Fruit fly (Drosophila melanogaster): ENCODE data around the gene CG11601.

Gene CG11601

dm6 chr2L:294452-295362 is 11.6 kb upstream of the CG11601 start, which contains the start of the genes U2af38 and Stip1 (continued):
- TF ChIP-seq Myb (GFP tag; optimal IDR thresholded peaks at IDR 0.05): peak; percentile 6

- TF ChIP-seq CTCF (GFP tag; optimal IDR thresholded peaks at IDR 0.05) (peak; percentile 44), E2f2 (GFP tag; IDR thresholded peaks at IDR 0.05) (peak; percentile 91), Pdp1 (GFP tag; optimal IDR thresholded peaks at IDR 0.05) (peak in 1 of 2 experiments; percentile 97), CG8478 (optimal IDR thresholded peaks at IDR 0.05) (no peak), CG15514 (GFP tag; optimal IDR thresholded peaks at IDR 0.05) (peak; percentile 63), Sry-δ (GFP tag; optimal IDR thresholded peaks at IDR 0.05) (peak; percentile 7), bbx (GFP tag; IDR thresholded peaks at IDR 0.05; ENCODE audit: partially characterized antibody) (0 out of 2 replicates have a peak, but pooled peaks have one; percentile 38), jing (GFP tag; optimal IDR thresholded peaks at IDR 0.05) (no peak), CG1603 (tag; optimal IDR thresholded peaks at IDR 0.05) (peak; percentile 45), Dll (GFP tag; IDR thresholded peaks at IDR 0.05; ENCODE audit: partially characterized antibody) (peak; percentile 53; the same call in 1 of the 4 replicates), Kr (GFP tag; optimal IDR thresholded peaks at IDR 0.05) (no peak), nerfin-1 (tag; optimal IDR thresholded peaks at IDR 0.05) (no peak), sd (tag; optimal IDR thresholded peaks at IDR 0.05) (no peak), CG10979 (tag; optimal IDR thresholded peaks at IDR 0.05) (no peak), CG9817 (tag; optimal IDR thresholded peaks at IDR 0.05) (no peak), Sox102F (GFP tag; optimal IDR thresholded peaks at IDR 0.05) (no peak), bigmax (GFP tag; optimal IDR thresholded peaks at IDR 0.05) (peak; percentile 94), Rx (GFP tag; IDR thresholded peaks at IDR 0.05) (no peak), CG4328 (GFP tag; optimal IDR thresholded peaks at IDR 0.05) (no peak), CG2116 (GFP tag; optimal IDR thresholded peaks at IDR 0.05) (peak; percentile 32), pzg (GFP tag; optimal IDR thresholded peaks at IDR 0.05) (peak; percentile 63), CG9797 (GFP tag; optimal IDR thresholded peaks at IDR 0.05) (peak; percentile 62), CG6272 (GFP tag; IDR thresholded peaks at IDR 0.05) (no peak), Myb (GFP tag; optimal IDR thresholded peaks at IDR 0.05) (peak; percentile 13), oc (tag; optimal IDR thresholded peaks at IDR 0.05) (no peak), CG2120 (GFP tag; optimal IDR thresholded peaks at IDR 0.05) (no peak), MESR4 (GFP tag; optimal IDR thresholded peaks at IDR 0.05) (peak; percentile 41), CG7963 (GFP tag; IDR thresholded peaks at IDR 0.05; ENCODE audit: partially characterized antibody) (no peak), Med (GFP tag) (peak; percentile 66), gfzf (GFP tag; optimal IDR thresholded peaks at IDR 0.05) (peak; percentile 76), BEAF-32 (GFP tag; optimal IDR thresholded peaks at IDR 0.05) (peak; percentile 10), CG1792 (GFP tag; optimal IDR thresholded peaks at IDR 0.05) (no peak), crp (GFP tag; optimal IDR thresholded peaks at IDR 0.05) (peak in 1 of 2 experiments; percentile 82), Dp (GFP tag; optimal IDR thresholded peaks at IDR 0.05) (peak; percentile 90), CG34422 (GFP tag; IDR thresholded peaks at IDR 0.05) (peak; percentile 65; the same call in 1 of the 3 replicates), Neu2 (GFP tag; optimal IDR thresholded peaks at IDR 0.05; ENCODE audit: borderline replicate concordance) (no peak), CG12659 (GFP tag; optimal IDR thresholded peaks at IDR 0.05) (no peak), Hmx (GFP tag; optimal IDR thresholded peaks at IDR 0.05) (no peak), CG15601 (tag; optimal IDR thresholded peaks at IDR 0.05) (no peak), HmgZ (tag; optimal IDR thresholded peaks at IDR 0.05) (peak; percentile 27), MBD-R2 (GFP tag; IDR thresholded peaks at IDR 0.05) (peak; percentile 75), unc-4 (GFP tag; IDR thresholded peaks at IDR 0.05; ENCODE audit: partially characterized antibody) (no peak), ken (GFP tag; IDR thresholded peaks at IDR 0.05) (no peak), sna (GFP tag; IDR thresholded peaks at IDR 0.05; ENCODE audit: partially characterized antibody) (no peak), Hsf (GFP tag; optimal IDR thresholded peaks at IDR 0.05) (no peak)
Measured at dm6 chr2L:292301-292700, 9.2 kb upstream of the CG11601 start, which contains the start of gene CG11562. Gene CG11562, plus strand, starts transcription at chr2L:292419.

All from whole organism, embryonic.